Worm (Caenorhabditis elegans) whole organism, L3 larva: ENCODE results near the gene ubq-2.
A peak's percentile ranks its signal among the peaks of the same experiment; 100 is the strongest.

Experiments
- ZK546.5 ChIP-seq: sonication (generic microtip); optimal IDR thresholded peaks from 2 replicates; lab custom pipeline; 2017; ENCODE audit warnings: missing biosample characterization, missing genetic modification characterization
- ceh-28 ChIP-seq: fragments of 150-350 bp; optimal IDR thresholded peaks from 2 replicates; lab custom pipeline; 2014; ENCODE audit warnings: missing biosample characterization, missing genetic modification reagents, missing genetic modification characterization
- ceh-9 ChIP-seq: sonication (generic microtip); optimal IDR thresholded peaks from 2 replicates; lab custom pipeline; 2018; ENCODE audit warnings: missing biosample characterization, missing genetic modification characterization
- eor-1 ChIP-seq, 2 experiments: fragments of 150-350 bp; optimal IDR thresholded peaks; 2 replicates each; lab custom pipeline; 2014 to 2018; ENCODE audit warnings: missing biosample characterization in 2 of 2, missing genetic modification characterization in 2 of 2
- fkh-2 ChIP-seq: fragments of 150-350 bp; optimal IDR thresholded peaks from 2 replicates; lab custom pipeline; 2014; ENCODE audit warnings: missing biosample characterization, missing genetic modification reagents, missing genetic modification characterization
- jun-1 ChIP-seq: fragments of 150-350 bp; optimal IDR thresholded peaks from 2 replicates; lab custom pipeline; 2014; ENCODE audit warnings: missing biosample characterization, missing genetic modification reagents, missing genetic modification characterization
- lin-15B ChIP-seq: fragments of 150-350 bp; optimal IDR thresholded peaks from 2 replicates; lab custom pipeline; 2014; ENCODE audit warnings: missing biosample characterization, missing genetic modification characterization
- mdl-1 ChIP-seq: fragments of 150-350 bp; optimal IDR thresholded peaks from 2 replicates; lab custom pipeline; 2014; ENCODE audit warnings: missing biosample characterization, missing genetic modification characterization
- mml-1 ChIP-seq: fragments of 150-350 bp; sonication (generic microtip); optimal IDR thresholded peaks from 3 replicates; lab custom pipeline; 2014; ENCODE audit warnings: missing biosample characterization, missing genetic modification characterization
- nfya-1 ChIP-seq: sonication (generic microtip); optimal IDR thresholded peaks from 2 replicates; lab custom pipeline; 2017; ENCODE audit warnings: missing genetic modification characterization, mild to moderate bottlenecking, missing compliant biosample characterization, antibody characterized with exemption, moderate library complexity; ENCODE audit not compliant: insufficient read depth
- nhr-12 ChIP-seq: fragments of 150-350 bp; optimal IDR thresholded peaks from 2 replicates; lab custom pipeline; 2014; ENCODE audit warnings: missing biosample characterization, missing genetic modification characterization
- nhr-23 ChIP-seq: fragments of 150-350 bp; optimal IDR thresholded peaks from 2 replicates; lab custom pipeline; 2014; ENCODE audit warnings: missing biosample characterization, missing genetic modification reagents, missing genetic modification characterization
- nhr-237 ChIP-seq: fragments of 150-350 bp; optimal IDR thresholded peaks from 2 replicates; lab custom pipeline; 2014; ENCODE audit warnings: missing biosample characterization, missing genetic modification characterization
- nhr-25 ChIP-seq: sonication (generic microtip); optimal IDR thresholded peaks from 2 replicates; lab custom pipeline; 2017; ENCODE audit warnings: missing biosample characterization, missing genetic modification characterization
- nhr-28 ChIP-seq: fragments of 150-350 bp; optimal IDR thresholded peaks from 2 replicates; lab custom pipeline; 2014; ENCODE audit warnings: missing biosample characterization, missing genetic modification characterization
- nhr-43 ChIP-seq: sonication (generic microtip); optimal IDR thresholded peaks from 2 replicates; lab custom pipeline; 2016; ENCODE audit warnings: mild to moderate bottlenecking, missing genetic modification characterization, missing compliant biosample characterization; ENCODE audit not compliant: poor library complexity, severe bottlenecking
- snpc-4 ChIP-seq: fragments of 150-350 bp; optimal IDR thresholded peaks from 2 replicates; lab custom pipeline; 2014; ENCODE audit warnings: missing biosample characterization, missing genetic modification characterization
- zag-1 ChIP-seq: fragments of 150-350 bp; optimal IDR thresholded peaks from 2 replicates; lab custom pipeline; 2014; ENCODE audit warnings: missing biosample characterization, missing genetic modification characterization

ubq-2 gene

ce11 chrIII:12931786-12932427, 46.4 kb downstream of the ubq-2 start, which contains the start of gene rbm-7 (continued):
- TF ChIP-seq nhr-28: no peak
- no peak for TF ChIP-seq nhr-12 (tag; lab: Kevin White, UChicago)
- TF ChIP-seq nfya-1 (tag; lab: Kevin White, UChicago): peak; percentile 80
- peak; percentile 79 for TF ChIP-seq lin-15B (tag; lab: Kevin White, UChicago)

- TF ChIP-seq ceh-9 (tag; lab: Kevin White, UChicago) (no peak), nfya-1 (tag; lab: Kevin White, UChicago) (no peak), ZK546.5 (tag; lab: Kevin White, UChicago) (no peak), mml-1 (tag; lab: Kevin White, UChicago) (no peak), zag-1 (tag; lab: Kevin White, UChicago) (no peak), nhr-43 (no peak), jun-1 (tag; lab: Kevin White, UChicago) (no peak), lin-15B (tag; lab: Kevin White, UChicago) (no peak), eor-1 (tag; optimal IDR thresholded peaks at IDR 0.05; lab: Kevin White, UChicago) (no peak), ceh-28 (tag; lab: Kevin White, UChicago) (no peak), nhr-237 (tag; lab: Kevin White, UChicago) (no peak), nhr-25 (no peak)
Observed at ce11 chrIII:12931108-12931507, 47.2 kb downstream of the ubq-2 start.

- TF ChIP-seq mdl-1 (tag; lab: Kevin White, UChicago): no peak
- TF ChIP-seq snpc-4: no peak
- TF ChIP-seq fkh-2 (tag; lab: Kevin White, UChicago): no peak
- TF ChIP-seq mml-1 (tag; lab: Kevin White, UChicago): no peak
- TF ChIP-seq nhr-237 (tag; lab: Kevin White, UChicago): no peak
- TF ChIP-seq nhr-23: no peak
Observed at ce11 chrIII:12929573-12929972, 48.8 kb downstream of the ubq-2 start, which contains the start of gene Y37D8A.19. TSS of gene Y37D8A.19 (plus strand) at chrIII:12929873.
